Fruit fly (Drosophila melanogaster): ENCODE results near the gene sordd1.

Gene sordd1

dm6 chrX:15788235-15789187 is 7.3 kb downstream of the sordd1 start, which contains the start of gene Rhp (continued):
- TF ChIP-seq CG10321 (GFP tag; IDR thresholded peaks at IDR 0.05), result no peak
- no peak for TF ChIP-seq CG11398 (GFP tag; optimal IDR thresholded peaks at IDR 0.05)
- TF ChIP-seq CG8290 (GFP tag; optimal IDR thresholded peaks at IDR 0.05), result no peak
- TF ChIP-seq CG8290 (tag; optimal IDR thresholded peaks at IDR 0.05), result peak in 1 of 2 experiments; percentile 84
- TF ChIP-seq fd3F (GFP tag; optimal IDR thresholded peaks at IDR 0.05), result peak; percentile 58
- no peak for TF ChIP-seq CG10366 (GFP tag; IDR thresholded peaks at IDR 0.05)
- TF ChIP-seq NFAT (GFP tag; IDR thresholded peaks at IDR 0.05), result no peak
- TF ChIP-seq CG1602 (GFP tag; optimal IDR thresholded peaks at IDR 0.05), result no peak
- no peak for TF ChIP-seq Lpt (GFP tag; optimal IDR thresholded peaks at IDR 0.05)
- TF ChIP-seq tll (GFP tag; optimal IDR thresholded peaks at IDR 0.05), result no peak
- no peak for TF ChIP-seq HmgZ (tag; optimal IDR thresholded peaks at IDR 0.05)
- TF ChIP-seq CG6765 (GFP tag; optimal IDR thresholded peaks at IDR 0.05), result no peak
- TF ChIP-seq ATbp (GFP tag; optimal IDR thresholded peaks at IDR 0.05), result peak; percentile 77
- TF ChIP-seq Atf-2 (GFP tag; optimal IDR thresholded peaks at IDR 0.05), result no peak
- no peak for TF ChIP-seq Camta (GFP tag; optimal IDR thresholded peaks at IDR 0.05)
- peak; percentile 71 for TF ChIP-seq PHDP (tag; optimal IDR thresholded peaks at IDR 0.05)
- no peak for TF ChIP-seq CG31388 (GFP tag; optimal IDR thresholded peaks at IDR 0.05)
- peak; percentile 68; the same call in 1 of the 3 replicates for TF ChIP-seq CG2199 (GFP tag; IDR thresholded peaks at IDR 0.05)
- TF ChIP-seq D19A (tag; optimal IDR thresholded peaks at IDR 0.05), result peak; percentile 47
- no peak for TF ChIP-seq ewg (GFP tag; optimal IDR thresholded peaks at IDR 0.05)
- TF ChIP-seq Xrp1 (GFP tag; IDR thresholded peaks at IDR 0.05), result peak; percentile 40; the same call in 1 of the 2 replicates
- peak; percentile 24 for TF ChIP-seq Lhr (GFP tag; optimal IDR thresholded peaks at IDR 0.05)
- TF ChIP-seq trh (GFP tag; optimal IDR thresholded peaks at IDR 0.05), result no peak
- TF ChIP-seq CG13775 (GFP tag; optimal IDR thresholded peaks at IDR 0.05), result no peak
- TF ChIP-seq CG32767 (GFP tag; IDR thresholded peaks at IDR 0.05), result no peak
- TF ChIP-seq cas (GFP tag; IDR thresholded peaks at IDR 0.05), result no peak
- no peak for TF ChIP-seq pho (GFP tag; optimal IDR thresholded peaks at IDR 0.05)
- no peak for TF ChIP-seq cg (GFP tag; optimal IDR thresholded peaks at IDR 0.05)
- TF ChIP-seq CG18619 (GFP tag; optimal IDR thresholded peaks at IDR 0.05), result peak; percentile 48
- peak; percentile 32 for TF ChIP-seq CG12104 (GFP tag; optimal IDR thresholded peaks at IDR 0.05)
- no peak for TF ChIP-seq Poxn (GFP tag; IDR thresholded peaks at IDR 0.05)
- no peak for TF ChIP-seq HmgD (GFP tag; optimal IDR thresholded peaks at IDR 0.05)
- TF ChIP-seq CG10543 (GFP tag; optimal IDR thresholded peaks at IDR 0.05), result peak; percentile 56
- no peak for TF ChIP-seq CG7963 (GFP tag; IDR thresholded peaks at IDR 0.05; ENCODE audit: partially characterized antibody)
- no peak for TF ChIP-seq CTCF (GFP tag; optimal IDR thresholded peaks at IDR 0.05)
- TF ChIP-seq pum (GFP tag; optimal IDR thresholded peaks at IDR 0.05), result no peak
- no peak for TF ChIP-seq zen (tag; optimal IDR thresholded peaks at IDR 0.05)
- peak; percentile 83 for TF ChIP-seq MTF-1 (GFP tag; optimal IDR thresholded peaks at IDR 0.05; ENCODE audit: borderline replicate concordance)
- no peak for TF ChIP-seq sisA (GFP tag; IDR thresholded peaks at IDR 0.05)
- TF ChIP-seq bab2 (GFP tag; optimal IDR thresholded peaks at IDR 0.05), result no peak
- no peak for TF ChIP-seq ind (GFP tag; optimal IDR thresholded peaks at IDR 0.05)
- TF ChIP-seq Stat92E (GFP tag; optimal IDR thresholded peaks at IDR 0.05), result no peak
- peak; percentile 23 for TF ChIP-seq CG15514 (GFP tag; optimal IDR thresholded peaks at IDR 0.05)
- peak; percentile 49 for TF ChIP-seq CG31365 (tag; optimal IDR thresholded peaks at IDR 0.05)
- TF ChIP-seq Atf6 (GFP tag; IDR thresholded peaks at IDR 0.05), result no peak
- TF ChIP-seq NC2β (GFP tag; optimal IDR thresholded peaks at IDR 0.05), result no peak
- TF ChIP-seq CG14441 (GFP tag; IDR thresholded peaks at IDR 0.05), result no peak
- no peak for TF ChIP-seq pb (GFP tag; optimal IDR thresholded peaks at IDR 0.05)
- no peak for TF ChIP-seq CG11247 (GFP tag; IDR thresholded peaks at IDR 0.05)
- no peak for TF ChIP-seq CG4617 (GFP tag; optimal IDR thresholded peaks at IDR 0.05; ENCODE audit: borderline replicate concordance)
